Worm (Caenorhabditis elegans) whole organism, young adult: ENCODE measurements around the gene mlc-2.

Experiments
- B0035.1 ChIP-seq: sonication (generic microtip); optimal IDR thresholded peaks from 2 replicates; lab custom pipeline; 2016; ENCODE audit warnings: missing genetic modification characterization, mild to moderate bottlenecking, missing compliant biosample characterization, missing genotype, missing genetic modification reagents
- B0261.1 ChIP-seq: sonication (generic microtip); optimal IDR thresholded peaks from 2 replicates; lab custom pipeline; 2016; ENCODE audit warnings: mild to moderate bottlenecking, missing genetic modification characterization, moderate library complexity, missing compliant biosample characterization
- C06A6.2 ChIP-seq: fragments of 200-800 bp; sonication (Bioruptor generic); conservative IDR thresholded peaks from 2 replicates; pipeline ENCODE4 v1.3.6; 2022; ENCODE audit warnings: missing genetic modification characterization, missing compliant biosample characterization
- C17E4.6 ChIP-seq: fragments of 200-800 bp; sonication (Bioruptor generic); IDR thresholded peaks from 2 replicates; pipeline ENCODE4 v1.3.6; 2022; ENCODE audit warnings: missing genetic modification reagents, missing genetic modification characterization, missing compliant biosample characterization
- D2030.7 ChIP-seq: fragments of 200-800 bp; sonication (Bioruptor generic); IDR thresholded peaks from 2 replicates; pipeline ENCODE4 v1.3.6; 2022; ENCODE audit warnings: missing genetic modification reagents, missing genetic modification characterization, missing compliant biosample characterization
- F22D6.2 ChIP-seq: sonication (generic microtip); optimal IDR thresholded peaks from 2 replicates; lab custom pipeline; 2016; ENCODE audit warnings: mild to moderate bottlenecking, missing genetic modification characterization, missing compliant biosample characterization
- F23B12.7 ChIP-seq: sonication (generic microtip); optimal IDR thresholded peaks from 2 replicates; lab custom pipeline; 2017; ENCODE audit warnings: missing genetic modification characterization, mild to moderate bottlenecking, missing compliant biosample characterization, antibody characterized with exemption, moderate library complexity; ENCODE audit not compliant: insufficient read depth
- F55B11.4 ChIP-seq: sonication (generic microtip); optimal IDR thresholded peaks from 2 replicates; lab custom pipeline; 2016; ENCODE audit warnings: missing compliant biosample characterization, missing genetic modification characterization, borderline replicate concordance; ENCODE audit not compliant: insufficient read depth
- F57A8.1 ChIP-seq: fragments of 200-800 bp; sonication (Bioruptor generic); optimal IDR thresholded peaks from 2 replicates; lab custom pipeline; 2018; ENCODE audit warnings: mild to moderate bottlenecking, missing genetic modification characterization, moderate library complexity, missing compliant biosample characterization
- K11D2.4 ChIP-seq: fragments of 200-800 bp; sonication (Bioruptor generic); IDR thresholded peaks from 2 replicates; pipeline ENCODE4 v1.3.6; 2022; ENCODE audit warnings: missing genetic modification reagents, missing genetic modification characterization, missing compliant biosample characterization
- Y53F4B.3 ChIP-seq: fragments of 200-800 bp; sonication (Bioruptor generic); IDR thresholded peaks from 2 replicates; pipeline ENCODE4 v1.3.6; 2022; ENCODE audit warnings: missing genetic modification reagents, missing genetic modification characterization, missing compliant biosample characterization
- Y95B8A.8 ChIP-seq: fragments of 200-800 bp; sonication (Bioruptor generic); IDR thresholded peaks from 2 replicates; pipeline ENCODE4 v1.3.6; 2022; ENCODE audit warnings: missing genetic modification reagents, missing genetic modification characterization, missing compliant biosample characterization
- akir-1 ChIP-seq: fragments of 200-800 bp; sonication (Bioruptor generic); optimal IDR thresholded peaks from 2 replicates; lab custom pipeline; 2018; ENCODE audit warnings: mild to moderate bottlenecking, missing genetic modification characterization, moderate library complexity, missing compliant biosample characterization
- athp-1 ChIP-seq: sonication (generic microtip); optimal IDR thresholded peaks from 2 replicates; lab custom pipeline; 2017; ENCODE audit warnings: mild to moderate bottlenecking, missing genetic modification characterization, missing compliant biosample characterization
- ccch-3 ChIP-seq: fragments of 200-800 bp; sonication (Bioruptor generic); optimal IDR thresholded peaks from 2 replicates; lab custom pipeline; 2018; ENCODE audit warnings: mild to moderate bottlenecking, missing genetic modification characterization, missing compliant biosample characterization
- cebp-2 ChIP-seq: fragments of 200-800 bp; sonication (Bioruptor generic); IDR thresholded peaks from 2 replicates; pipeline ENCODE4 v1.3.6; 2022; ENCODE audit warnings: missing genetic modification characterization, missing compliant biosample characterization
- die-1 ChIP-seq: sonication (generic microtip); optimal IDR thresholded peaks from 2 replicates; lab custom pipeline; 2016; ENCODE audit warnings: missing genotype, mild to moderate bottlenecking, missing genetic modification characterization, missing compliant biosample characterization
- dox-1 ChIP-seq: fragments of 200-800 bp; sonication (Bioruptor generic); IDR thresholded peaks from 2 replicates; pipeline ENCODE4 v1.3.6; 2022; ENCODE audit warnings: missing genetic modification reagents, missing genetic modification characterization, missing compliant biosample characterization
- dpl-1 ChIP-seq: fragments of 150-350 bp; optimal IDR thresholded peaks from 2 replicates; lab custom pipeline; 2014; ENCODE audit warnings: missing biosample characterization, missing genetic modification reagents, missing genetic modification characterization
- efl-1 ChIP-seq: fragments of 150-350 bp; optimal IDR thresholded peaks from 2 replicates; lab custom pipeline; 2014; ENCODE audit warnings: missing biosample characterization, missing genetic modification reagents, missing genetic modification characterization
- him-1 ChIP-seq: sonication (generic microtip); optimal IDR thresholded peaks from 2 replicates; lab custom pipeline; 2016; ENCODE audit warnings: missing genotype, missing genetic modification reagents, missing genetic modification characterization, missing compliant biosample characterization
- hmg-1.2 ChIP-seq: fragments of 200-800 bp; sonication (Bioruptor generic); IDR thresholded peaks from 2 replicates; pipeline ENCODE4 v1.3.6; 2022; ENCODE audit warnings: missing genetic modification reagents, missing genetic modification characterization, missing compliant biosample characterization
- hrde-1 ChIP-seq: sonication (generic microtip); optimal IDR thresholded peaks from 2 replicates; lab custom pipeline; 2016; ENCODE audit warnings: missing genetic modification characterization, mild to moderate bottlenecking, missing compliant biosample characterization, moderate library complexity, missing genotype, missing genetic modification reagents, borderline replicate concordance
- lin-26 ChIP-seq: fragments of 200-800 bp; sonication (Bioruptor generic); IDR thresholded peaks from 2 replicates; pipeline ENCODE4 v1.3.6; 2022; ENCODE audit warnings: missing genetic modification reagents, missing genetic modification characterization, missing compliant biosample characterization
- lin-40 ChIP-seq: sonication (generic microtip); optimal IDR thresholded peaks from 2 replicates; lab custom pipeline; 2016; ENCODE audit warnings: missing genetic modification characterization, mild to moderate bottlenecking, missing compliant biosample characterization, missing genotype, missing genetic modification reagents
- lin-54 ChIP-seq: fragments of 200-800 bp; sonication (Bioruptor generic); optimal IDR thresholded peaks from 2 replicates; lab custom pipeline; 2018; ENCODE audit warnings: mild to moderate bottlenecking, missing genetic modification characterization, missing compliant biosample characterization
- lsl-1 ChIP-seq: fragments of 200-800 bp; sonication (Bioruptor generic); optimal IDR thresholded peaks from 2 replicates; lab custom pipeline; 2018; ENCODE audit warnings: mild to moderate bottlenecking, missing genetic modification characterization, moderate library complexity, missing compliant biosample characterization
- madf-3 ChIP-seq: fragments of 200-800 bp; sonication (Bioruptor generic); IDR thresholded peaks from 2 replicates; pipeline ENCODE4 v1.3.6; 2022; ENCODE audit warnings: missing genetic modification reagents, missing genetic modification characterization, missing compliant biosample characterization
- mcd-1 ChIP-seq: fragments of 200-800 bp; sonication (Bioruptor generic); IDR thresholded peaks from 2 replicates; pipeline ENCODE4 v1.3.6; 2022; ENCODE audit warnings: missing genetic modification reagents, missing genetic modification characterization, missing compliant biosample characterization
- mel-28 ChIP-seq: sonication (generic microtip); optimal IDR thresholded peaks from 2 replicates; lab custom pipeline; 2016; ENCODE audit warnings: borderline replicate concordance, mild to moderate bottlenecking, missing genetic modification characterization, missing compliant biosample characterization
- mes-4 ChIP-seq: sonication (generic microtip); optimal IDR thresholded peaks from 2 replicates; lab custom pipeline; 2016; ENCODE audit warnings: missing genotype, missing genetic modification characterization, missing compliant biosample characterization
- nfya-1 ChIP-seq: sonication (generic microtip); optimal IDR thresholded peaks from 2 replicates; lab custom pipeline; 2017; ENCODE audit warnings: antibody characterized with exemption, missing compliant biosample characterization, missing genetic modification characterization, borderline replicate concordance; ENCODE audit not compliant: insufficient read depth
- nfya-2 ChIP-seq: fragments of 200-800 bp; sonication (Bioruptor generic); IDR thresholded peaks from 2 replicates; pipeline ENCODE4 v1.3.6; 2022; ENCODE audit warnings: missing genetic modification reagents, missing genetic modification characterization, missing compliant biosample characterization
- nhr-120 ChIP-seq: fragments of 200-800 bp; sonication (Bioruptor generic); IDR thresholded peaks from 2 replicates; pipeline ENCODE4 v1.3.6; 2022; ENCODE audit warnings: missing genetic modification characterization, missing compliant biosample characterization
- nhr-27 ChIP-seq: fragments of 200-800 bp; sonication (Bioruptor generic); optimal IDR thresholded peaks from 2 replicates; lab custom pipeline; 2018; ENCODE audit warnings: mild to moderate bottlenecking, missing genetic modification characterization, moderate library complexity, missing compliant biosample characterization
- nhr-90 ChIP-seq: sonication (generic microtip); optimal IDR thresholded peaks from 2 replicates; lab custom pipeline; 2016; ENCODE audit warnings: missing genotype, mild to moderate bottlenecking, missing genetic modification characterization, missing compliant biosample characterization
- rcor-1 ChIP-seq: fragments of 200-800 bp; sonication (Bioruptor generic); IDR thresholded peaks from 2 replicates; pipeline ENCODE4 v1.3.6; 2022; ENCODE audit warnings: missing genetic modification reagents, missing genetic modification characterization, missing compliant biosample characterization
- rpc-1 ChIP-seq, 2 experiments: fragments of 150-350 bp in 1 of 2; sonication (generic microtip) in 1 of 2; optimal IDR thresholded peaks; 2 replicates each; lab custom pipeline; 2014 to 2018; ENCODE audit warnings: missing biosample characterization in 1 of 2, missing genetic modification characterization in 1 of 2, missing genetic modification reagents in 1 of 2, missing genotype in 1 of 2
- sea-2 ChIP-seq: fragments of 200-800 bp; sonication (Bioruptor generic); IDR thresholded peaks from 2 replicates; pipeline ENCODE4 v1.3.6; 2022; ENCODE audit warnings: missing genetic modification characterization, missing compliant biosample characterization
- somi-1 ChIP-seq: fragments of 200-800 bp; sonication (Bioruptor generic); optimal IDR thresholded peaks from 2 replicates; lab custom pipeline; 2018; ENCODE audit warnings: mild to moderate bottlenecking, missing genetic modification characterization, missing compliant biosample characterization
- tbp1 ChIP-seq: fragments of 200-800 bp; sonication (Bioruptor generic); optimal IDR thresholded peaks from 2 replicates; lab custom pipeline; 2018; ENCODE audit warnings: mild to moderate bottlenecking, missing genetic modification characterization, missing compliant biosample characterization
- tbx-9 ChIP-seq: sonication (generic microtip); optimal IDR thresholded peaks from 2 replicates; lab custom pipeline; 2016; ENCODE audit warnings: borderline replicate concordance, missing genetic modification characterization, inconsistent platforms, missing compliant biosample characterization
- tlf-1 ChIP-seq: fragments of 200-800 bp; sonication (Bioruptor generic); optimal IDR thresholded peaks from 2 replicates; lab custom pipeline; 2018; ENCODE audit warnings: mild to moderate bottlenecking, missing genetic modification characterization, missing compliant biosample characterization
- unc-130 ChIP-seq: sonication (generic microtip); optimal IDR thresholded peaks from 2 replicates; lab custom pipeline; 2016; ENCODE audit warnings: missing genetic modification reagents, missing genetic modification characterization, missing compliant biosample characterization
- unc-62 ChIP-seq: fragments of 150-350 bp; optimal IDR thresholded peaks from 2 replicates; lab custom pipeline; 2014; ENCODE audit warnings: missing biosample characterization, missing genetic modification reagents, missing genetic modification characterization
- ztf-6 ChIP-seq: fragments of 200-800 bp; sonication (Bioruptor generic); IDR thresholded peaks from 2 replicates; pipeline ENCODE4 v1.3.6; 2022; ENCODE audit warnings: missing genetic modification reagents, missing genetic modification characterization, missing compliant biosample characterization

mlc-2 gene

ce11 chrX:17479694-17480574, 23.5 kb upstream of the mlc-2 start:
- TF ChIP-seq tlf-1 (GFP tag; lab: Kevin White, UChicago) (peak; percentile 65), ztf-6 (no peak), nfya-2 (no peak), athp-1 (tag; lab: Kevin White, UChicago) (peak; percentile 67), D2030.7 (GFP tag; lab: Robert Waterston, UW) (no peak), B0035.1 (tag; lab: Kevin White, UChicago) (peak; percentile 66), somi-1 (GFP tag; lab: Kevin White, UChicago) (peak; percentile 86), B0261.1 (peak; percentile 6), dox-1 (GFP tag; lab: Robert Waterston, UW) (peak; percentile 84), efl-1 (GFP tag; lab: Kevin White, UChicago) (no peak), nhr-90 (tag; lab: Kevin White, UChicago) (peak; percentile 50), lin-54 (GFP tag; lab: Kevin White, UChicago) (peak; percentile 33), unc-130 (GFP tag; lab: Kevin White, UChicago) (no peak), ccch-3 (GFP tag; lab: Kevin White, UChicago) (no peak), nhr-27 (tag; lab: Kevin White, UChicago) (peak; percentile 34), K11D2.4 (GFP tag; lab: Robert Waterston, UW) (peak; percentile 91), C17E4.6 (GFP tag; lab: Robert Waterston, UW) (no peak), F23B12.7 (peak; percentile 37), C06A6.2 (GFP tag; lab: Robert Waterston, UW) (no peak; the same call in 1 of the 2 replicates), mel-28 (tag; lab: Kevin White, UChicago) (no peak), lin-26 (GFP tag; lab: Robert Waterston, UW) (peak; percentile 80; the same call in 1 of the 2 replicates), hrde-1 (no peak), lin-40 (tag; lab: Kevin White, UChicago) (peak; percentile 93), akir-1 (GFP tag; lab: Kevin White, UChicago) (no peak), mcd-1 (GFP tag; lab: Robert Waterston, UW) (peak; percentile 70), F57A8.1 (GFP tag; lab: Kevin White, UChicago) (no peak), Y53F4B.3 (GFP tag; lab: Robert Waterston, UW) (no peak), F55B11.4 (tag; lab: Kevin White, UChicago) (no peak), lsl-1 (GFP tag; lab: Kevin White, UChicago) (no peak), dpl-1 (GFP tag; lab: Kevin White, UChicago) (no peak), tbx-9 (no peak), Y95B8A.8 (GFP tag; lab: Robert Waterston, UW) (0 out of 2 replicates have a peak, but pooled peaks have one; percentile 29), rcor-1 (GFP tag; lab: Robert Waterston, UW) (no peak), hmg-1.2 (GFP tag; lab: Robert Waterston, UW) (peak; percentile 87), nfya-1 (tag; lab: Kevin White, UChicago) (no peak), F22D6.2 (tag; lab: Kevin White, UChicago) (peak; percentile 74), nhr-120 (GFP tag; lab: Robert Waterston, UW) (no peak), tbp1 (GFP tag; lab: Kevin White, UChicago) (peak; percentile 40), sea-2 (GFP tag; lab: Robert Waterston, UW) (no peak), cebp-2 (GFP tag; lab: Robert Waterston, UW) (no peak), him-1 (no peak), madf-3 (GFP tag; lab: Robert Waterston, UW) (no peak), rpc-1 (optimal IDR thresholded peaks at IDR 0.05; lab: Kevin White, UChicago) (no peak), rpc-1 (tag; optimal IDR thresholded peaks at IDR 0.05; lab: Kevin White, UChicago) (no peak), mes-4 (tag; lab: Kevin White, UChicago) (no peak), die-1 (tag; lab: Kevin White, UChicago) (peak; percentile 61), unc-62 (no peak)
